Fruit fly (Drosophila melanogaster): ENCODE data around the gene CG17712.

- TF ChIP-seq CG6854 (GFP tag; optimal IDR thresholded peaks at IDR 0.05) (no peak), CG6792 (GFP tag; optimal IDR thresholded peaks at IDR 0.05) (no peak), CG11902 (GFP tag; optimal IDR thresholded peaks at IDR 0.05) (no peak), topi (GFP tag; optimal IDR thresholded peaks at IDR 0.05) (no peak), CG8319 (GFP tag; optimal IDR thresholded peaks at IDR 0.05) (no peak)
Observed at dm6 chr2L:1706961-1707360, 45.0 kb downstream of the CG17712 start.

All from whole organism, prepupa.